Fruit fly (Drosophila melanogaster) whole organism, embryonic: Measurements from ENCODE around the gene CG45428.

Experiments
- Ada2b ChIP-seq: fragments of 200-800 bp; sonication (Bioruptor generic); IDR thresholded peaks from 2 replicates; pipeline ENCODE4 v1.3.6; 2022; ENCODE audit warnings: missing biosample characterization, missing genetic modification characterization
- Aef1 ChIP-seq: fragments of 200-800 bp; sonication (Bioruptor generic); IDR thresholded peaks from 3 replicates; pipeline ENCODE4 v1.3.6; 2022; ENCODE audit warnings: missing biosample characterization, missing genetic modification characterization
- Asciz ChIP-seq: fragments of 200-800 bp; sonication (Bioruptor generic); optimal IDR thresholded peaks from 2 replicates; lab custom pipeline; 2017; ENCODE audit warnings: missing biosample characterization, mild to moderate bottlenecking, missing genetic modification characterization, missing genetic modification reagents
- BEAF-32 ChIP-seq: fragments of 200-800 bp; sonication (Bioruptor generic); optimal IDR thresholded peaks from 3 replicates; lab custom pipeline; 2017; ENCODE audit warnings: missing biosample characterization, missing genetic modification characterization, mild to moderate bottlenecking, moderate library complexity, missing genetic modification reagents
- Bgb ChIP-seq: fragments of 200-800 bp; sonication (Bioruptor generic); IDR thresholded peaks from 2 replicates; pipeline ENCODE4 v1.3.6; 2022; ENCODE audit warnings: missing biosample characterization, missing genetic modification characterization; ENCODE audit not compliant: partially characterized antibody
- CG11085 ChIP-seq: fragments of 200-800 bp; sonication (Bioruptor generic); IDR thresholded peaks from 2 replicates; pipeline ENCODE4 v1.3.6; 2022; ENCODE audit warnings: missing biosample characterization, missing genetic modification characterization
- CG11247 ChIP-seq: fragments of 200-800 bp; sonication (Bioruptor generic); IDR thresholded peaks from 2 replicates; pipeline ENCODE4 v1.3.6; 2022; ENCODE audit warnings: missing biosample characterization, missing genetic modification characterization
- CG11696 ChIP-seq: fragments of 200-800 bp; sonication (Bioruptor generic); IDR thresholded peaks from 2 replicates; pipeline ENCODE4 v1.3.6; 2022; ENCODE audit warnings: missing biosample characterization, missing genetic modification characterization
- CG12071 ChIP-seq: fragments of 200-800 bp; sonication (Bioruptor generic); optimal IDR thresholded peaks from 3 replicates; lab custom pipeline; 2018; ENCODE audit warnings: missing biosample characterization, mild to moderate bottlenecking, missing genetic modification characterization
- CG13296 ChIP-seq: fragments of 200-800 bp; sonication (Bioruptor generic); optimal IDR thresholded peaks from 3 replicates; lab custom pipeline; 2018; ENCODE audit warnings: missing biosample characterization, mild to moderate bottlenecking, missing genetic modification characterization
- CG13775 ChIP-seq: fragments of 200-800 bp; sonication (Bioruptor generic); optimal IDR thresholded peaks from 3 replicates; lab custom pipeline; 2017; ENCODE audit warnings: missing biosample characterization, mild to moderate bottlenecking, missing genetic modification characterization
- CG15479 ChIP-seq: fragments of 200-800 bp; sonication (Bioruptor generic); optimal IDR thresholded peaks from 3 replicates; lab custom pipeline; 2019; ENCODE audit warnings: missing biosample characterization, mild to moderate bottlenecking, missing genetic modification characterization, moderate library complexity
- CG16863 ChIP-seq: fragments of 200-800 bp; sonication (Bioruptor generic); optimal IDR thresholded peaks from 3 replicates; lab custom pipeline; 2016; ENCODE audit warnings: missing biosample characterization, missing genetic modification characterization
- CG17186 ChIP-seq: fragments of 200-800 bp; sonication (Bioruptor generic); optimal IDR thresholded peaks from 3 replicates; lab custom pipeline; 2017; ENCODE audit warnings: missing biosample characterization, missing genetic modification reagents, missing genetic modification characterization
- CG17328 ChIP-seq: fragments of 200-800 bp; sonication (Bioruptor generic); IDR thresholded peaks from 2 replicates; pipeline ENCODE4 v1.3.6; 2022; ENCODE audit warnings: missing biosample characterization, missing genetic modification characterization
- CG2202 ChIP-seq: fragments of 200-800 bp; sonication (Bioruptor generic); optimal IDR thresholded peaks from 2 replicates; lab custom pipeline; 2018; ENCODE audit warnings: missing biosample characterization, mild to moderate bottlenecking, missing genetic modification characterization
- CG30403 ChIP-seq: fragments of 200-800 bp; sonication (Bioruptor generic); optimal IDR thresholded peaks from 3 replicates; lab custom pipeline; 2016; ENCODE audit warnings: missing biosample characterization, missing genetic modification characterization
- CG4360 ChIP-seq: fragments of 200-800 bp; sonication (Bioruptor generic); IDR thresholded peaks from 2 replicates; pipeline ENCODE4 v1.3.6; 2022; ENCODE audit warnings: missing biosample characterization, missing genetic modification characterization
- CG4424 ChIP-seq: fragments of 200-800 bp; sonication (Bioruptor generic); optimal IDR thresholded peaks from 3 replicates; lab custom pipeline; 2016; ENCODE audit warnings: missing biosample characterization, missing genetic modification characterization
- CG7357 ChIP-seq: fragments of 200-800 bp; sonication (Bioruptor generic); IDR thresholded peaks from 3 replicates; pipeline ENCODE4 v1.3.6; 2022; ENCODE audit warnings: missing biosample characterization, missing genetic modification characterization
- CG8359 ChIP-seq: fragments of 200-800 bp; sonication (Bioruptor generic); optimal IDR thresholded peaks from 2 replicates; lab custom pipeline; 2017; ENCODE audit warnings: missing biosample characterization, mild to moderate bottlenecking, missing genetic modification characterization, borderline replicate concordance
- CG9727 ChIP-seq: fragments of 200-800 bp; sonication (Bioruptor generic); optimal IDR thresholded peaks from 3 replicates; lab custom pipeline; 2017; ENCODE audit warnings: missing biosample characterization, mild to moderate bottlenecking, missing genetic modification characterization
- CG9932 ChIP-seq: fragments of 200-800 bp; sonication (Bioruptor generic); IDR thresholded peaks from 2 replicates; pipeline ENCODE4 v1.3.6; 2022; ENCODE audit warnings: missing biosample characterization, missing genetic modification characterization
- CHES-1-like ChIP-seq: fragments of 200-800 bp; sonication (Bioruptor generic); optimal IDR thresholded peaks from 2 replicates; lab custom pipeline; 2016; ENCODE audit warnings: missing biosample characterization, missing genetic modification characterization
- Dll ChIP-seq: fragments of 200-800 bp; sonication (Bioruptor generic); IDR thresholded peaks from 4 replicates; pipeline ENCODE4 v1.3.6; 2022; ENCODE audit warnings: missing biosample characterization, missing genetic modification characterization; ENCODE audit not compliant: partially characterized antibody
- Ets65A ChIP-seq: fragments of 200-800 bp; sonication (Bioruptor generic); peaks from one replicate; lab custom pipeline; 2016; ENCODE audit warnings: missing biosample characterization, missing genetic modification characterization
- Fer1 ChIP-seq: fragments of 200-800 bp; sonication (Bioruptor generic); optimal IDR thresholded peaks from 2 replicates; lab custom pipeline; 2017; ENCODE audit warnings: missing biosample characterization, mild to moderate bottlenecking, missing genetic modification characterization
- H2.0 ChIP-seq: fragments of 200-800 bp; sonication (Bioruptor generic); IDR thresholded peaks from 2 replicates; pipeline ENCODE4 v1.3.6; 2022; ENCODE audit warnings: missing biosample characterization, missing genetic modification characterization
- Hmx ChIP-seq: fragments of 200-800 bp; sonication (Bioruptor generic); optimal IDR thresholded peaks from 2 replicates; lab custom pipeline; 2016; ENCODE audit warnings: missing biosample characterization, missing genetic modification characterization
- Hr3 ChIP-seq: fragments of 200-800 bp; sonication (Bioruptor generic); optimal IDR thresholded peaks from 3 replicates; lab custom pipeline; 2016; ENCODE audit warnings: missing biosample characterization, missing genetic modification characterization
- Lhr ChIP-seq: fragments of 200-800 bp; sonication (Bioruptor generic); optimal IDR thresholded peaks from 3 replicates; lab custom pipeline; 2017; ENCODE audit warnings: mild to moderate bottlenecking, missing biosample characterization, missing genetic modification reagents, missing genetic modification characterization
- Sin3A ChIP-seq: fragments of >200 bp; optimal IDR thresholded peaks from 2 replicates; lab custom pipeline; 2018
- TFAM ChIP-seq: fragments of 200-800 bp; sonication (Bioruptor generic); optimal IDR thresholded peaks from 2 replicates; lab custom pipeline; 2017; ENCODE audit warnings: missing biosample characterization, missing genetic modification characterization, inconsistent platforms
- ara ChIP-seq: fragments of 200-800 bp; sonication (Bioruptor generic); IDR thresholded peaks from 2 replicates; pipeline ENCODE4 v1.3.6; 2022; ENCODE audit warnings: missing biosample characterization, missing genetic modification characterization
- bbx ChIP-seq: fragments of 200-800 bp; sonication (Bioruptor generic); IDR thresholded peaks from 2 replicates; pipeline ENCODE4 v1.3.6; 2022; ENCODE audit warnings: missing biosample characterization, missing genetic modification characterization; ENCODE audit not compliant: partially characterized antibody
- bigmax ChIP-seq: fragments of 200-800 bp; sonication (Bioruptor generic); optimal IDR thresholded peaks from 2 replicates; lab custom pipeline; 2018; ENCODE audit warnings: missing biosample characterization, mild to moderate bottlenecking, missing genetic modification characterization
- bowl ChIP-seq: fragments of 200-800 bp; sonication (Bioruptor generic); IDR thresholded peaks from 2 replicates; pipeline ENCODE4 v1.3.6; 2022; ENCODE audit warnings: missing biosample characterization, missing genetic modification characterization
- cas ChIP-seq: fragments of 200-800 bp; sonication (Bioruptor generic); IDR thresholded peaks from 2 replicates; pipeline ENCODE4 v1.3.6; 2022; ENCODE audit warnings: missing biosample characterization, missing genetic modification characterization
- caup ChIP-seq: fragments of 200-800 bp; sonication (Bioruptor generic); optimal IDR thresholded peaks from 3 replicates; lab custom pipeline; 2017; ENCODE audit warnings: missing biosample characterization, mild to moderate bottlenecking, missing genetic modification characterization, moderate library complexity; ENCODE audit not compliant: severe bottlenecking
- crc ChIP-seq: fragments of 200-800 bp; sonication (Bioruptor generic); optimal IDR thresholded peaks from 2 replicates; lab custom pipeline; 2016; ENCODE audit warnings: missing biosample characterization, missing genetic modification characterization
- cwo ChIP-seq: fragments of 200-800 bp; sonication (Bioruptor generic); optimal IDR thresholded peaks from 3 replicates; lab custom pipeline; 2017; ENCODE audit warnings: missing biosample characterization, missing genetic modification characterization, mild to moderate bottlenecking, moderate library complexity, missing genetic modification reagents
- ems ChIP-seq: fragments of 200-800 bp; sonication (Bioruptor generic); optimal IDR thresholded peaks from 3 replicates; lab custom pipeline; 2016; ENCODE audit warnings: missing biosample characterization, missing genetic modification characterization
- fd64A ChIP-seq: fragments of 200-800 bp; sonication (Bioruptor generic); optimal IDR thresholded peaks from 3 replicates; lab custom pipeline; 2018; ENCODE audit warnings: missing biosample characterization, mild to moderate bottlenecking, missing genetic modification characterization
- hkb ChIP-seq, 2 experiments: fragments of 200-800 bp in 1 of 2; fragments of >200 bp in 1 of 2; sonication (Bioruptor generic) in 1 of 2; IDR thresholded peaks in 1 of 2; optimal IDR thresholded peaks in 1 of 2; 2 replicates each; pipeline versions ENCODE4 v1.3.6 to Lab custom; 2017 to 2022; ENCODE audit warnings: missing biosample characterization in 1 of 2, missing genetic modification characterization in 1 of 2
- lola ChIP-seq, 3 experiments: fragments of >200 bp in 2 of 3; fragments of 200-800 bp in 1 of 3; sonication (Bioruptor generic) in 1 of 3; optimal IDR thresholded peaks; 2 replicates each; lab custom pipeline; 2017 to 2019; ENCODE audit warnings: missing biosample characterization in 3 of 3, missing genetic modification characterization in 3 of 3, mild to moderate bottlenecking in 1 of 3, moderate library complexity in 1 of 3
- pan ChIP-seq, 4 experiments: fragments of >200 bp in 3 of 4; fragments of 200-800 bp in 1 of 4; sonication (Bioruptor generic) in 1 of 4; optimal IDR thresholded peaks in 3 of 4; IDR thresholded peaks in 1 of 4; 2 replicates each; pipeline versions ENCODE4 v1.3.6 to Lab custom; 2017 to 2022; ENCODE audit warnings: missing biosample characterization in 2 of 4, missing genetic modification characterization in 2 of 4, mixed read lengths in 1 of 4
- slp2 ChIP-seq: fragments of 200-800 bp; sonication (Bioruptor generic); optimal IDR thresholded peaks from 2 replicates; lab custom pipeline; 2016; ENCODE audit warnings: missing biosample characterization, missing genetic modification characterization
- ssp ChIP-seq: fragments of 200-800 bp; sonication (Bioruptor generic); IDR thresholded peaks from 2 replicates; pipeline ENCODE4 v1.3.6; 2022; ENCODE audit warnings: missing biosample characterization, missing genetic modification characterization
- tin ChIP-seq: fragments of 200-800 bp; sonication (Bioruptor generic); optimal IDR thresholded peaks from 3 replicates; lab custom pipeline; 2016; ENCODE audit warnings: missing biosample characterization, missing genetic modification characterization
- zen ChIP-seq: fragments of 200-800 bp; sonication (Bioruptor generic); optimal IDR thresholded peaks from 3 replicates; lab custom pipeline; 2018; ENCODE audit warnings: missing biosample characterization, mild to moderate bottlenecking, missing genetic modification characterization, moderate library complexity

CG45428 gene

DNA sequence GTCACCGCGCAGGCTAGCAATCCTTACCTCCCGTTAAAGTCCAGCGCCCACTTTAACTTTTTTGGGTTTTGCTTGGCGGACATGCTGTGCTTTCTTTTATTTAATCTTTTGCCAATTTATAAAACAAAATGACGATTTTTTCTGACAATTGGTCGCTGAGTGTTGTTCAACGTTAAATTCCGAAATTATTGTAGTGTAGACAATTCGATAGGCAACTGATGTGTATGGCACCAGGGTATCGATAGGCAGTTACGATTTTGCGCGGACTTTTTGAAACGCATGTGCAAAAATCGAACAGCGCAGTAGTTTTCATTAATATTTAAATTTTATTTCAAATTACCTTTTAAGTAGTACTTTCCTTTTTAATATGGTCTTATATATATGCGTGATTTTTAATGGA is 31.2 kb upstream of the CG45428 start, which contains the start of gene EMC4 (continued):
- peak; percentile 48 for TF ChIP-seq CG30403
- TF ChIP-seq hkb (optimal IDR thresholded peaks at IDR 0.05; lab: Kevin White, UChicago) = peak; percentile 39
- no peak for TF ChIP-seq hkb (GFP tag; IDR thresholded peaks at IDR 0.05; lab: Robert Waterston, UW)
- TF ChIP-seq caup (GFP tag; lab: Kevin White, UChicago) = peak; percentile 63
- peak; percentile 30 for TF ChIP-seq Sin3A (lab: Kevin White, UChicago)
- TF ChIP-seq Hmx (GFP tag; lab: Kevin White, UChicago) = no peak
- no peak for TF ChIP-seq H2.0 (GFP tag; lab: Robert Waterston, UW)
- no peak for TF ChIP-seq Aef1 (GFP tag; lab: Robert Waterston, UW)
- TF ChIP-seq CG4360 = peak; percentile 29; the same call in 1 of the 2 replicates
- peak; percentile 44 for TF ChIP-seq zen (tag; lab: Kevin White, UChicago)
- peak; percentile 22 for TF ChIP-seq CG4424 (GFP tag; lab: Kevin White, UChicago)
- TF ChIP-seq Lhr (GFP tag; lab: Kevin White, UChicago) = peak; percentile 17
- TF ChIP-seq bbx = peak; percentile 76
- peak; percentile 35 for TF ChIP-seq CG16863 (GFP tag; lab: Kevin White, UChicago)
- TF ChIP-seq tin = peak; percentile 51
- peak; percentile 93 for TF ChIP-seq Ets65A (GFP tag; lab: Kevin White, UChicago)
- no peak for TF ChIP-seq CG11696 (GFP tag; lab: Robert Waterston, UW)
- no peak for TF ChIP-seq CG13775
- TF ChIP-seq cas (GFP tag; lab: Robert Waterston, UW) = no peak
- TF ChIP-seq CG11247 (GFP tag; lab: Robert Waterston, UW) = peak; percentile 15; the same call in 1 of the 2 replicates
- TF ChIP-seq CG11085 (GFP tag; lab: Robert Waterston, UW) = no peak
- TF ChIP-seq CG8359 (GFP tag; lab: Kevin White, UChicago) = no peak
- peak; percentile 28 for TF ChIP-seq CG13296 (GFP tag; lab: Kevin White, UChicago)
- TF ChIP-seq slp2 = peak; percentile 2
- TF ChIP-seq lola (GFP tag; optimal IDR thresholded peaks at IDR 0.05; lab: Kevin White, UChicago) = no peak
- TF ChIP-seq CG17328 = no peak
- TF ChIP-seq Asciz = no peak
- TF ChIP-seq crc (GFP tag; lab: Kevin White, UChicago) = no peak
- TF ChIP-seq bigmax = no peak
- no peak; the same call in 1 of the 2 replicates for TF ChIP-seq ara (GFP tag; lab: Robert Waterston, UW)
- TF ChIP-seq CG2202 = no peak
- TF ChIP-seq cwo (GFP tag; lab: Kevin White, UChicago) = peak; percentile 6
- TF ChIP-seq Bgb (GFP tag; lab: Robert Waterston, UW) = peak; percentile 80
- TF ChIP-seq CG17186 (GFP tag; lab: Kevin White, UChicago) = peak; percentile 48
- TF ChIP-seq Fer1 (GFP tag; lab: Kevin White, UChicago) = peak; percentile 72
- TF ChIP-seq Dll (GFP tag; lab: Robert Waterston, UW) = peak; percentile 76
- TF ChIP-seq fd64A (GFP tag; lab: Kevin White, UChicago) = no peak
- no peak for TF ChIP-seq ssp
- TF ChIP-seq Ada2b (GFP tag; lab: Robert Waterston, UW) = no peak
- TF ChIP-seq CG12071 = no peak
- peak; percentile 28 for TF ChIP-seq Hr3 (GFP tag; lab: Kevin White, UChicago)
- no peak for TF ChIP-seq CG7357
- TF ChIP-seq ems = peak; percentile 44
- TF ChIP-seq CG9727 (GFP tag; lab: Kevin White, UChicago) = no peak
- peak; percentile 74 for TF ChIP-seq BEAF-32 (GFP tag; lab: Kevin White, UChicago)
- TF ChIP-seq pan (optimal IDR thresholded peaks at IDR 0.05; lab: Kevin White, UChicago) = no peak
- no peak for TF ChIP-seq pan (GFP tag; optimal IDR thresholded peaks at IDR 0.05 in 1 of 2, IDR thresholded peaks at IDR 0.05 in 1 of 2)
- TF ChIP-seq TFAM (GFP tag; lab: Kevin White, UChicago) = no peak
- no peak for TF ChIP-seq bowl (GFP tag; lab: Robert Waterston, UW)
- peak; percentile 73 for TF ChIP-seq CG9932 (GFP tag; lab: Robert Waterston, UW)
- no peak for TF ChIP-seq CG15479
- peak; percentile 27 for TF ChIP-seq CHES-1-like (GFP tag; lab: Kevin White, UChicago)
